Fruit fly (Drosophila melanogaster): ENCODE measurements around the gene Ho.

DNA sequence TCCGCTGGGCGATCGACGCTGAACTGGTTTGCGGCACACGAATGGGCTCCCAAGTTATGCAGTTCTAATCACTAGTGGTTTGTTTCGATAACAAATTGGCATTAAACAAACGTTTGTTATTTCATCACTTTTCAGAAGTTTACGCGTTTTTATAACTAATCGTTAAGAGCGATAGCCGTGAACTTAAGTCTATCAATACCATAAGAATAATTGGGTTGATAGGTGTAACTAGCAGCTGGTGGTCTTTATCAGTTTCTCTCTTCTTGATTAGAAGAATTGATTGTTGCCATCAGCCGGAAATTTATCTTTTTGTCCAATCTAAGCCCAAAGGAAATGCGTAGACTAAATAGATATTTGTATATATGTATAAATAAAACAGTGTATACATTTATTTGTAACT, 4.8 kb downstream of the Ho start, which contains the start of gene CG6830:
- TF ChIP-seq CG6854 (GFP tag; optimal IDR thresholded peaks at IDR 0.05) = no peak
- no peak for TF ChIP-seq OdsH (GFP tag; optimal IDR thresholded peaks at IDR 0.05)
